Fruit fly (Drosophila melanogaster) S2 (cell line): ENCODE measurements around the gene CG13690.

Experiments
- CG8478 ChIP-seq: fragments of >200 bp; optimal IDR thresholded peaks from 2 replicates; lab custom pipeline; 2018
- CTCF ChIP-seq, 2 experiments: fragments of >200 bp; optimal IDR thresholded peaks; 2 replicates each; lab custom pipeline; 2018

DNA sequence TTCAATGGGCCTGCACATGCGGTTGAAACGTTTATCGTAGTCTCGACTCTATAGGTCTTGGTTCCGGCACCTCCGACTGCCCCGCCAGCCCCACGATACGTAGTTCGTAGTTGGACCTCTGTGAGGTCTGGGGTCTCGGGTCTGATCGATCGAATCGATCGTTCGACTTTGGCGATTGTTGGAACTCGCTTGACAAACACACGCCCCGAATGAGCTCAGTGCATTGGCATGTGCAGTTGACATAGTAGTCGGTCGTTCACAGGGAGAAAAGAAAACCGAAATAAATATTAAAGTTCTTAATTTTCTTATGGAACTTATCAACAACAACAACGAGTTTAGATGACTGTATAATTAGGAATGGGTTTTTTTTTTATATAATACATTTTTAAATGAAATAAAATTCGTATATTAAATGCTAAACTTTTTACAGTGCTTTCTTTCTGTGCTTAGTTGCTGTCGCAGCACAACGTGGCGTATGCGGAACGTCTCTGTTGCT is 15.9 kb upstream of the CG13690 start:
- no peak for TF ChIP-seq CG8478
- no peak for TF ChIP-seq CTCF (optimal IDR thresholded peaks at IDR 0.05; lab: Kevin White, UChicago)
